Worm (Caenorhabditis elegans) whole organism, L4 larva: Measurements from ENCODE around the gene C15H7.3.

Experiments
- D1046.2 ChIP-seq: fragments of 200-800 bp; sonication (Bioruptor generic); IDR thresholded peaks from 2 replicates; pipeline ENCODE4 v1.3.6; 2022; ENCODE audit warnings: missing genetic modification characterization, missing compliant biosample characterization
- F10B5.3 ChIP-seq: sonication (generic microtip); optimal IDR thresholded peaks from 2 replicates; lab custom pipeline; 2016; ENCODE audit warnings: mild to moderate bottlenecking, missing genetic modification characterization, missing compliant biosample characterization
- F37D6.2 ChIP-seq: sonication (generic microtip); optimal IDR thresholded peaks from 2 replicates; lab custom pipeline; 2016; ENCODE audit warnings: mild to moderate bottlenecking, missing genetic modification characterization, missing compliant biosample characterization
- F49E8.2 ChIP-seq: sonication (generic microtip); optimal IDR thresholded peaks from 2 replicates; lab custom pipeline; 2016; ENCODE audit warnings: missing compliant biosample characterization, mild to moderate bottlenecking, missing genetic modification characterization, borderline replicate concordance
- R02D3.7 ChIP-seq: fragments of 150-350 bp; sonication (generic microtip); optimal IDR thresholded peaks from 3 replicates; lab custom pipeline; 2014; ENCODE audit warnings: missing biosample characterization, missing genetic modification characterization
- T20F7.1 ChIP-seq: fragments of 200-800 bp; sonication (Bioruptor generic); optimal IDR thresholded peaks from 2 replicates; lab custom pipeline; 2018; ENCODE audit warnings: mild to moderate bottlenecking, missing genetic modification characterization, missing compliant biosample characterization
- Y105C5A.15 ChIP-seq: fragments of 200-800 bp; sonication (Bioruptor generic); IDR thresholded peaks from 2 replicates; pipeline ENCODE4 v1.3.6; 2022; ENCODE audit warnings: missing genetic modification characterization, missing compliant biosample characterization
- Y75B8A.6 ChIP-seq: fragments of 200-800 bp; sonication (Bioruptor generic); IDR thresholded peaks from 2 replicates; pipeline ENCODE4 v1.3.6; 2022; ENCODE audit warnings: missing genetic modification reagents, missing genetic modification characterization, missing compliant biosample characterization
- aha-1 ChIP-seq: fragments of 150-350 bp; peaks from one replicate; lab custom pipeline; 2014; ENCODE audit warnings: missing biosample characterization, missing genetic modification characterization
- aly-2 ChIP-seq: sonication (generic microtip); optimal IDR thresholded peaks from 2 replicates; lab custom pipeline; 2018; ENCODE audit warnings: missing biosample characterization, missing genetic modification characterization
- ama-1 ChIP-seq: fragments of 150-350 bp; optimal IDR thresholded peaks from 2 replicates; lab custom pipeline; 2014; ENCODE audit warnings: inconsistent platforms, mixed read lengths
- ceh-44 ChIP-seq: fragments of 200-800 bp; sonication (Bioruptor generic); IDR thresholded peaks from 2 replicates; pipeline ENCODE4 v1.3.6; 2022; ENCODE audit warnings: missing genetic modification reagents, missing genetic modification characterization, missing compliant biosample characterization
- ceh-62 ChIP-seq: sonication (generic microtip); optimal IDR thresholded peaks from 2 replicates; lab custom pipeline; 2017; ENCODE audit warnings: missing biosample characterization, missing genetic modification characterization
- ces-1 ChIP-seq: fragments of 150-350 bp; sonication (generic microtip); optimal IDR thresholded peaks from 4 replicates; lab custom pipeline; 2014; ENCODE audit warnings: missing biosample characterization, missing genetic modification reagents, missing genetic modification characterization
- daf-12 ChIP-seq: fragments of 150-350 bp; optimal IDR thresholded peaks from 2 replicates; lab custom pipeline; 2014; ENCODE audit warnings: missing biosample characterization, missing genetic modification reagents, missing genetic modification characterization
- daf-8 ChIP-seq: fragments of 200-800 bp; sonication (Bioruptor generic); IDR thresholded peaks from 2 replicates; pipeline ENCODE4 v1.3.6; 2022; ENCODE audit warnings: missing genetic modification characterization, missing compliant biosample characterization
- dmd-8 ChIP-seq: fragments of 200-800 bp; sonication (Bioruptor generic); IDR thresholded peaks from 2 replicates; pipeline ENCODE4 v1.3.6; 2022; ENCODE audit warnings: missing genetic modification characterization, missing compliant biosample characterization
- dpl-1 ChIP-seq: fragments of 150-350 bp; optimal IDR thresholded peaks from 2 replicates; lab custom pipeline; 2014; ENCODE audit warnings: missing biosample characterization, missing genetic modification reagents, missing genetic modification characterization
- duxl-1 ChIP-seq: sonication (generic microtip); optimal IDR thresholded peaks from 2 replicates; lab custom pipeline; 2016; ENCODE audit warnings: mild to moderate bottlenecking, missing genetic modification characterization, moderate library complexity, missing compliant biosample characterization; ENCODE audit not compliant: poor library complexity
- dve-1 ChIP-seq: sonication (generic microtip); optimal IDR thresholded peaks from 2 replicates; lab custom pipeline; 2017; ENCODE audit warnings: antibody characterized with exemption, mild to moderate bottlenecking, missing genetic modification characterization, missing compliant biosample characterization; ENCODE audit not compliant: insufficient read depth
- fos-1 ChIP-seq: fragments of 150-350 bp; optimal IDR thresholded peaks from 2 replicates; lab custom pipeline; 2014; ENCODE audit warnings: missing biosample characterization, missing genetic modification characterization
- hlh-11 ChIP-seq: fragments of 200-800 bp; sonication (Bioruptor generic); optimal IDR thresholded peaks from 2 replicates; lab custom pipeline; 2018; ENCODE audit warnings: mild to moderate bottlenecking, missing genetic modification characterization, missing compliant biosample characterization
- hlh-30 ChIP-seq: sonication (generic microtip); optimal IDR thresholded peaks from 2 replicates; lab custom pipeline; 2017; ENCODE audit warnings: antibody characterized with exemption, mild to moderate bottlenecking, missing genetic modification characterization, missing compliant biosample characterization; ENCODE audit not compliant: insufficient read depth
- hmg-1.1 ChIP-seq: fragments of 200-800 bp; sonication (Bioruptor generic); IDR thresholded peaks from 2 replicates; pipeline ENCODE4 v1.3.6; 2022; ENCODE audit warnings: missing genetic modification reagents, missing genetic modification characterization, missing compliant biosample characterization
- jun-1 ChIP-seq: fragments of 150-350 bp; optimal IDR thresholded peaks from 2 replicates; lab custom pipeline; 2014; ENCODE audit warnings: missing biosample characterization, missing genetic modification reagents, missing genetic modification characterization
- lir-3 ChIP-seq: sonication (generic microtip); optimal IDR thresholded peaks from 2 replicates; lab custom pipeline; 2016; ENCODE audit warnings: mild to moderate bottlenecking, missing genetic modification characterization, missing compliant biosample characterization
- madf-9 ChIP-seq: fragments of 200-800 bp; sonication (Bioruptor generic); conservative IDR thresholded peaks from 2 replicates; pipeline ENCODE4 v1.3.6; 2022; ENCODE audit warnings: missing genetic modification reagents, missing genetic modification characterization, missing compliant biosample characterization
- mdl-1 ChIP-seq, 2 experiments: fragments of 150-350 bp in 1 of 2; sonication (generic microtip) in 1 of 2; optimal IDR thresholded peaks; 2 replicates each; lab custom pipeline; 2014 to 2017; ENCODE audit warnings: missing biosample characterization in 2 of 2, missing genetic modification characterization in 2 of 2
- mdt-29 ChIP-seq: fragments of 200-800 bp; sonication (Bioruptor generic); IDR thresholded peaks from 2 replicates; pipeline ENCODE4 v1.3.6; 2022; ENCODE audit warnings: missing genetic modification reagents, missing genetic modification characterization, missing compliant biosample characterization
- mes-2 ChIP-seq: sonication (generic microtip); optimal IDR thresholded peaks from 2 replicates; lab custom pipeline; 2016; ENCODE audit warnings: missing genotype, mild to moderate bottlenecking, missing genetic modification characterization, missing compliant biosample characterization; ENCODE audit not compliant: poor library complexity, severe bottlenecking
- mxl-3 ChIP-seq: fragments of 200-800 bp; sonication (Bioruptor generic); optimal IDR thresholded peaks from 2 replicates; lab custom pipeline; 2018; ENCODE audit warnings: mild to moderate bottlenecking, missing genetic modification characterization, missing compliant biosample characterization
- nhr-10 ChIP-seq: fragments of 150-350 bp; optimal IDR thresholded peaks from 2 replicates; lab custom pipeline; 2014; ENCODE audit warnings: missing biosample characterization, missing genetic modification characterization
- nhr-237 ChIP-seq: sonication (generic microtip); optimal IDR thresholded peaks from 2 replicates; lab custom pipeline; 2017; ENCODE audit warnings: missing biosample characterization, missing genetic modification characterization
- nhr-28 ChIP-seq: fragments of 150-350 bp; optimal IDR thresholded peaks from 2 replicates; lab custom pipeline; 2014; ENCODE audit warnings: missing biosample characterization, missing genetic modification characterization
- nhr-42 ChIP-seq: fragments of 200-800 bp; sonication (Bioruptor generic); IDR thresholded peaks from 2 replicates; pipeline ENCODE4 v1.3.6; 2022; ENCODE audit warnings: missing genetic modification characterization, missing compliant biosample characterization
- nhr-6 ChIP-seq: fragments of 150-350 bp; optimal IDR thresholded peaks from 2 replicates; lab custom pipeline; 2014; ENCODE audit warnings: missing biosample characterization, missing genetic modification characterization
- nhr-76 ChIP-seq: fragments of 150-350 bp; optimal IDR thresholded peaks from 2 replicates; lab custom pipeline; 2014; ENCODE audit warnings: missing biosample characterization, missing genetic modification characterization
- pha-4 ChIP-seq, 2 experiments: fragments of 150-350 bp in 1 of 2; fragments of 200-800 bp in 1 of 2; sonication (Bioruptor generic) in 1 of 2; IDR thresholded peaks in 1 of 2; optimal IDR thresholded peaks in 1 of 2; 2 replicates each; pipeline versions ENCODE4 v1.3.6 to Lab custom; 2014 to 2022; ENCODE audit warnings: missing genetic modification characterization in 2 of 2, missing genetic modification reagents in 2 of 2, missing biosample characterization in 1 of 2, missing compliant biosample characterization in 1 of 2
- php-3 ChIP-seq: fragments of 200-800 bp; sonication (Bioruptor generic); IDR thresholded peaks from 2 replicates; pipeline ENCODE4 v1.3.6; 2022; ENCODE audit warnings: missing genetic modification reagents, missing genetic modification characterization, missing compliant biosample characterization
- rbr-2 ChIP-seq: sonication (generic microtip); optimal IDR thresholded peaks from 2 replicates; lab custom pipeline; 2016; ENCODE audit warnings: missing genotype, missing genetic modification characterization, missing compliant biosample characterization
- saeg-2 ChIP-seq: fragments of 200-800 bp; sonication (Bioruptor generic); IDR thresholded peaks from 2 replicates; pipeline ENCODE4 v1.3.6; 2022; ENCODE audit warnings: missing genetic modification reagents, missing genetic modification characterization, missing compliant biosample characterization
- skn-1 ChIP-seq: fragments of 150-350 bp; optimal IDR thresholded peaks from 2 replicates; lab custom pipeline; 2014; ENCODE audit warnings: missing biosample characterization, missing genetic modification characterization
- spr-1 ChIP-seq: sonication (generic microtip); optimal IDR thresholded peaks from 2 replicates; lab custom pipeline; 2016; ENCODE audit warnings: mild to moderate bottlenecking, missing genetic modification characterization, missing compliant biosample characterization
- spr-3 ChIP-seq: fragments of 200-800 bp; sonication (Bioruptor generic); optimal IDR thresholded peaks from 2 replicates; lab custom pipeline; 2018; ENCODE audit warnings: mild to moderate bottlenecking, missing genetic modification characterization, missing compliant biosample characterization
- unc-130 ChIP-seq: sonication (generic microtip); optimal IDR thresholded peaks from 2 replicates; lab custom pipeline; 2016; ENCODE audit warnings: missing genetic modification reagents, missing genetic modification characterization, missing compliant biosample characterization
- unc-62 ChIP-seq, 3 experiments: fragments of 150-350 bp in 1 of 3; sonication (generic microtip); optimal IDR thresholded peaks in 2 of 3; peaks in 1 of 3; 1 replicate in 1 of 3; 2 replicates in 2 of 3; lab custom pipeline; 2014 to 2017; ENCODE audit warnings: missing biosample characterization in 3 of 3, missing genetic modification characterization in 3 of 3, missing genetic modification reagents in 3 of 3, missing genotype in 1 of 3
- vab-7 ChIP-seq: fragments of 200-800 bp; sonication (Bioruptor generic); IDR thresholded peaks from 2 replicates; pipeline ENCODE4 v1.3.6; 2022; ENCODE audit warnings: missing genetic modification reagents, missing genetic modification characterization, missing compliant biosample characterization
- zip-11 ChIP-seq: fragments of 200-800 bp; sonication (Bioruptor generic); IDR thresholded peaks from 2 replicates; pipeline ENCODE4 v1.3.6; 2022; ENCODE audit warnings: missing genetic modification characterization, missing compliant biosample characterization
- ztf-7 ChIP-seq: fragments of 150-350 bp; optimal IDR thresholded peaks from 2 replicates; lab custom pipeline; 2014; ENCODE audit warnings: missing biosample characterization, missing genetic modification characterization

The C15H7.3 gene

DNA sequence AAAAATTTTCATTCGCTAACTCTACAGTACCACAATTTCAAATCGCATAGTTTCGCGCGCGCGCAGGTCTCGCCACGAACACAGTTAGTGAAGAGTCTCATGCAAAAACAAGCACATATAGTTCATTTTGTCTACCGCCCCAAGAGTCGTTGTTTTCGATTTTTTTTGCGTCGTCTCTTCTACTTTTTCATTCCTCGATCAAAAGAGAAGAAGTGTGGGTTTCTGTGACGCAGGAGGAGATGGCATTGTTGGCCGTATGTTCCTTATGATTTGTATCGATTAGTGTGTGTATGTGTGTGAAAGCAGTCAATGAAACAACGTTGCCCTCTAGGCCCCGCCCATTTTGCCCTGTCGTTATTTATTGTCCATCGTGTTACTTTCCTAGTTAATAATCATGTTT lies 46.1 kb upstream of the C15H7.3 start:
- TF ChIP-seq nhr-28 (tag; lab: Kevin White, UChicago) = peak; percentile 5
- no peak for TF ChIP-seq nhr-42
- TF ChIP-seq mxl-3 (GFP tag; lab: Kevin White, UChicago) = peak; percentile 44
- TF ChIP-seq spr-1 (tag; lab: Kevin White, UChicago) = no peak
- no peak for TF ChIP-seq mdt-29 (GFP tag; lab: Robert Waterston, UW)
- TF ChIP-seq unc-62 (GFP tag; optimal IDR thresholded peaks at IDR 0.05 in 1 of 2; lab: Kevin White, UChicago) = peak in 1 of 2 experiments; percentile 87
- no peak for TF ChIP-seq unc-62 (tag; optimal IDR thresholded peaks at IDR 0.05; lab: Kevin White, UChicago)
- peak; percentile 48 for TF ChIP-seq hlh-30 (tag; lab: Kevin White, UChicago)

DNA sequence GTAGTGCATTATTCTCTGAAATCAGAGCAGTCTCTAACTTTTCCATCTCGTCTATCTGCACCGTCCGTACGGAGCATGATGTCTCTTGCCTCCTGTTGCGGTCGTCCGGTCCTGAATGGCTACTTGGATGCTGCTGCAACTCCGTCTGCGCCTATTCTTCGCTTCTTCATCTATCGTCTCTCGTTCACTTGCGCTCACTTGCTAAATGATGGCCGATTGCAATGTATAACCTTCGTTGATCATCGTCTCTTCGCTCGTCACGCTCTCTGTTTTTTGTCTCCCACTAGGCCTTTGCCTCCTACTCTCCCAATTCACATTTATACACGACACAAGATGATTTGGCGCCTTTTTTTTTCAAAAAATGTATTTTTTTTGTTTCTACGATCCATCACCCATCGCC lies 45.6 kb upstream of the C15H7.3 start:
- TF ChIP-seq ces-1 (GFP tag; lab: Kevin White, UChicago) (no peak), ama-1 (lab: Kevin White, UChicago) (no peak), hlh-11 (tag; lab: Kevin White, UChicago) (peak; percentile 78), aha-1 (tag; lab: Kevin White, UChicago) (peak; percentile 97), skn-1 (no peak), jun-1 (no peak), nhr-76 (tag; lab: Kevin White, UChicago) (no peak), php-3 (GFP tag; lab: Robert Waterston, UW) (no peak), ceh-62 (no peak), spr-3 (no peak), F37D6.2 (tag; lab: Kevin White, UChicago) (peak; percentile 15), spr-1 (tag; lab: Kevin White, UChicago) (no peak), F49E8.2 (tag; lab: Kevin White, UChicago) (no peak), vab-7 (GFP tag; lab: Robert Waterston, UW) (no peak), madf-9 (no peak), mes-2 (tag; lab: Kevin White, UChicago) (peak; percentile 73), dve-1 (tag; lab: Kevin White, UChicago) (peak; percentile 49), duxl-1 (tag; lab: Kevin White, UChicago) (no peak), dmd-8 (GFP tag; lab: Robert Waterston, UW) (no peak), saeg-2 (no peak), ztf-7 (tag; lab: Kevin White, UChicago) (peak; percentile 9), zip-11 (GFP tag; lab: Robert Waterston, UW) (no peak), R02D3.7 (tag; lab: Kevin White, UChicago) (no peak), Y105C5A.15 (GFP tag; lab: Robert Waterston, UW) (no peak), mdt-29 (GFP tag; lab: Robert Waterston, UW) (no peak), dpl-1 (GFP tag; lab: Kevin White, UChicago) (peak; percentile 29), nhr-6 (tag; lab: Kevin White, UChicago) (peak; percentile 43), Y75B8A.6 (no peak), T20F7.1 (GFP tag; lab: Kevin White, UChicago) (no peak), aly-2 (no peak), unc-130 (GFP tag; lab: Kevin White, UChicago) (no peak), pha-4 (GFP tag; IDR thresholded peaks at IDR 0.05; lab: Robert Waterston, UW) (no peak), pha-4 (tag; optimal IDR thresholded peaks at IDR 0.05; lab: Kevin White, UChicago) (no peak), lir-3 (tag; lab: Kevin White, UChicago) (no peak), F10B5.3 (no peak), nhr-10 (no peak), fos-1 (no peak), mdl-1 (tag; optimal IDR thresholded peaks at IDR 0.05; lab: Kevin White, UChicago) (peak in 1 of 2 experiments; percentile 46), unc-62 (GFP tag; optimal IDR thresholded peaks at IDR 0.05 in 1 of 2; lab: Kevin White, UChicago) (peak in 1 of 2 experiments; percentile 98), unc-62 (tag; optimal IDR thresholded peaks at IDR 0.05; lab: Kevin White, UChicago) (no peak), daf-12 (tag; lab: Kevin White, UChicago) (no peak), D1046.2 (GFP tag; lab: Robert Waterston, UW) (no peak), rbr-2 (peak; percentile 66), nhr-237 (no peak), daf-8 (GFP tag; lab: Robert Waterston, UW) (no peak), ceh-44 (GFP tag; lab: Robert Waterston, UW) (no peak), hmg-1.1 (GFP tag; lab: Robert Waterston, UW) (peak; percentile 63)
